Fruit fly (Drosophila melanogaster): ENCODE measurements around the gene tal-AA.

tal-AA gene

dm6 chr3R:13855354-13855753 is 42.4 kb downstream of the tal-AA start, which contains the start of gene CG14362:
Gene CG14362, minus strand, starts transcription at chr3R:13855454.
- TF ChIP-seq ftz-f1 (GFP tag; optimal IDR thresholded peaks at IDR 0.05) (no peak), ara (GFP tag; IDR thresholded peaks at IDR 0.05) (no peak), hkb (optimal IDR thresholded peaks at IDR 0.05) (no peak), hkb (GFP tag; IDR thresholded peaks at IDR 0.05) (no peak), Dip3 (GFP tag; optimal IDR thresholded peaks at IDR 0.05) (no peak), Tbp (GFP tag; optimal IDR thresholded peaks at IDR 0.05) (no peak), vvl (GFP tag; IDR thresholded peaks at IDR 0.05) (no peak), CG31365 (tag; optimal IDR thresholded peaks at IDR 0.05) (no peak), trh (GFP tag; optimal IDR thresholded peaks at IDR 0.05) (no peak), CG4360 (GFP tag; IDR thresholded peaks at IDR 0.05) (no peak)

dm6 chr3R:13857339-13857738 is 44.4 kb downstream of the tal-AA start:
- TF ChIP-seq gem (tag; optimal IDR thresholded peaks at IDR 0.05) (peak; percentile 48), sisA (GFP tag; IDR thresholded peaks at IDR 0.05) (peak; percentile 13; the same call in 1 of the 2 replicates), Abd-B (GFP tag; optimal IDR thresholded peaks at IDR 0.05) (no peak), phol (tag; optimal IDR thresholded peaks at IDR 0.05) (peak; percentile 25), CG8388 (GFP tag; optimal IDR thresholded peaks at IDR 0.05) (peak; percentile 20), Ptx1 (GFP tag; IDR thresholded peaks at IDR 0.05) (0 out of 2 replicates have a peak, but pooled peaks have one; percentile 33), CG34376 (GFP tag; optimal IDR thresholded peaks at IDR 0.05) (no peak), chif (GFP tag; optimal IDR thresholded peaks at IDR 0.05) (no peak), Xrp1 (GFP tag; IDR thresholded peaks at IDR 0.05) (0 out of 2 replicates have a peak, but pooled peaks have one; percentile 10), CG9727 (GFP tag; optimal IDR thresholded peaks at IDR 0.05) (peak; percentile 2), ase (GFP tag; IDR thresholded peaks at IDR 0.05) (0 out of 3 replicates have a peak, but pooled peaks have one; percentile 13), dmrt11E (tag; optimal IDR thresholded peaks at IDR 0.05) (peak; percentile 10), CG31441 (GFP tag; IDR thresholded peaks at IDR 0.05) (0 out of 2 replicates have a peak, but pooled peaks have one; percentile 19), zen (tag; optimal IDR thresholded peaks at IDR 0.05) (peak; percentile 36), HLH3B (GFP tag; IDR thresholded peaks at IDR 0.05) (0 out of 2 replicates have a peak, but pooled peaks have one; percentile 31), CrebB (tag; optimal IDR thresholded peaks at IDR 0.05) (no peak), CG18262 (tag; optimal IDR thresholded peaks at IDR 0.05) (no peak), Sox102F (GFP tag; optimal IDR thresholded peaks at IDR 0.05) (peak; percentile 5), dmrt99B (tag; optimal IDR thresholded peaks at IDR 0.05) (peak; percentile 36), Drgx (GFP tag; IDR thresholded peaks at IDR 0.05) (peak; percentile 84), Mad (GFP tag; optimal IDR thresholded peaks at IDR 0.05) (no peak), gsb-n (tag; optimal IDR thresholded peaks at IDR 0.05) (peak; percentile 7)

dm6 chr3R:13859242-13859641 is 46.3 kb downstream of the tal-AA start:
- peak; percentile 72 for TF ChIP-seq Ets65A (GFP tag)
- TF ChIP-seq Awh (GFP tag; IDR thresholded peaks at IDR 0.05) = peak; percentile 59; the same call in 1 of the 2 replicates
- TF ChIP-seq Lim3 (GFP tag; IDR thresholded peaks at IDR 0.05) = no peak

- TF ChIP-seq CG2875 (GFP tag; optimal IDR thresholded peaks at IDR 0.05) (no peak), knrl (GFP tag; IDR thresholded peaks at IDR 0.05; ENCODE audit: partially characterized antibody) (no peak), zf30C (GFP tag; optimal IDR thresholded peaks at IDR 0.05) (peak; percentile 35), sc (optimal IDR thresholded peaks at IDR 0.05) (no peak), sc (GFP tag; optimal IDR thresholded peaks at IDR 0.05) (no peak), jing (GFP tag; optimal IDR thresholded peaks at IDR 0.05) (no peak), sens (GFP tag) (peak; percentile 52), Drgx (GFP tag; IDR thresholded peaks at IDR 0.05) (peak; percentile 61; the same call in 1 of the 2 replicates), CG42726 (GFP tag; IDR thresholded peaks at IDR 0.05; ENCODE audit: partially characterized antibody) (no peak), CG5180 (GFP tag; optimal IDR thresholded peaks at IDR 0.05) (no peak), bsh (GFP tag; optimal IDR thresholded peaks at IDR 0.05) (peak in 1 of 2 experiments; percentile 39), zen (tag; optimal IDR thresholded peaks at IDR 0.05) (no peak), CG2120 (GFP tag; optimal IDR thresholded peaks at IDR 0.05) (no peak), lov (optimal IDR thresholded peaks at IDR 0.05) (no peak), lov (GFP tag; IDR thresholded peaks at IDR 0.05) (0 out of 3 replicates have a peak, but pooled peaks have one; percentile 15), vnd (GFP tag; IDR thresholded peaks at IDR 0.05; ENCODE audit: partially characterized antibody) (no peak)
Observed at dm6 chr3R:13861805-13862204, 48.9 kb downstream of the tal-AA start.
